Fruit fly (Drosophila melanogaster): ENCODE data around the gene CG14106.
A peak's percentile ranks its signal among the peaks of the same experiment; 100 is the strongest.

CG14106 gene

DNA sequence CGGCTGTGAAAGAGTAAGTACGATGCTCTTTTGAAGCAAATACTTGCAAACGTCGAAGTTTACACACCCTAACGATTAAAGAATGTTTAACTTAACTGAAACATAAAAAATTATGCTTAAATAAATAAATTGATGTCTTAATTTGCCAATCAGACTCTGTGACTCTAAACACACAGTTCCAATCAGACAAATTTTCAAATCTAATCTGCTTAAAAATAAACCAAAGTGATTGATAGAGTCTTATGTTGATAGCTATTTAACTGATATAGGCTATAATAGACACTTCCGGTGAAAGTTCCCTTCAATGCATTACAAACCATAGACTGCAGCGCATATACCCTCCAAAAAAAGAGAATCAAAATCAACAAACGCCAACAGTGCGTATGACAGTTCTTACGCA, 26.1 kb upstream of the CG14106 start (continued):
- TF ChIP-seq CG11560 (tag; IDR thresholded peaks at IDR 0.05) (no peak), CG9932 (GFP tag; IDR thresholded peaks at IDR 0.05) (no peak), fd102C (GFP tag; optimal IDR thresholded peaks at IDR 0.05) (no peak), chinmo (GFP tag; IDR thresholded peaks at IDR 0.05; ENCODE audit: partially characterized antibody) (no peak), twi (tag; optimal IDR thresholded peaks at IDR 0.05) (no peak), lov (optimal IDR thresholded peaks at IDR 0.05) (no peak), lov (GFP tag; IDR thresholded peaks at IDR 0.05) (no peak), CG8089 (GFP tag; optimal IDR thresholded peaks at IDR 0.05) (no peak), Hr51 (GFP tag; optimal IDR thresholded peaks at IDR 0.05) (peak in 1 of 2 experiments; percentile 33), CG2875 (GFP tag; optimal IDR thresholded peaks at IDR 0.05) (no peak), CG12299 (tag; optimal IDR thresholded peaks at IDR 0.05) (no peak), CG17328 (GFP tag; IDR thresholded peaks at IDR 0.05) (no peak), cad (GFP tag; optimal IDR thresholded peaks at IDR 0.05) (no peak), CG6813 (GFP tag; optimal IDR thresholded peaks at IDR 0.05) (no peak), CG1603 (tag; optimal IDR thresholded peaks at IDR 0.05) (no peak), seq (GFP tag; IDR thresholded peaks at IDR 0.05) (no peak), en (GFP tag; optimal IDR thresholded peaks at IDR 0.05) (no peak), B-H2 (GFP tag; optimal IDR thresholded peaks at IDR 0.05) (no peak), az2 (GFP tag; optimal IDR thresholded peaks at IDR 0.05) (no peak), CG31388 (GFP tag; optimal IDR thresholded peaks at IDR 0.05) (no peak), rib (GFP tag; IDR thresholded peaks at IDR 0.05) (no peak), MESR4 (GFP tag; optimal IDR thresholded peaks at IDR 0.05) (no peak), scrt (GFP tag; optimal IDR thresholded peaks at IDR 0.05) (no peak), CG12769 (tag; optimal IDR thresholded peaks at IDR 0.05) (no peak)

DNA sequence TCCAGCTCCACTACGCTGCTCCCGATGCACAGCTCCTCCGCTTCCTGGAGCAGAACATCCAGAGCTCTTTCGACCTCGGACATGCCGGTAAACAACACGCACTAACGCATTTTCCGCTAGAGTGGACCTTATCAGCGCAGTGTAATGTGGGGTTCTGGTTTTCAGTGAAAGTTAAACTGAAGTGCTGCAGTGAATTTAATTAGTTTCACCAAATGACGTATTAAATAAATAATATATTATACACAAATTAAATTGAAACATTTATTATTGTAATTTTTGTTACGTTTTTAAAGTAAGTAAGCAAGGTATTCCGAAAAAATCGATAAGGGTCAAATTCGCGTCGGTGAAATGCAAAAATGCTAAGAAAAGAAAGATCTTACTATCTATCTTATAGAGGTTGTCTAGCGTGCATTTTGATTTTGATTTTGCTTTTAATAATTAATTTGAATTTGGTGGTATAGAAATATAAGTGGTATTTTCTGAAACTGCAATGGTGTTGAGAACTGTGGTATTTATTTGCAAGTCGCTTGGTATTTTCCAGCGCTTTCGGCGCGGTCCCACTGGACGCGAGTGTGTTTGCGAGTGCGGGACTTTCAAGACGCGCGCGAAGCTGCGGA, 24.8 kb upstream of the CG14106 start, which contains the start of the genes JMJD7 and CG10738:
Gene JMJD7, minus strand, starts transcription at position 107 of the 617 bp plus-strand sequence.
Gene CG10738, plus strand, starts transcription at position 594 of the 617 bp plus-strand sequence.
- no peak for TF ChIP-seq Hr78 (GFP tag; optimal IDR thresholded peaks at IDR 0.05)
- TF ChIP-seq p53 (GFP tag; optimal IDR thresholded peaks at IDR 0.05) = no peak
- peak; percentile 78 for TF ChIP-seq Optix (GFP tag; IDR thresholded peaks at IDR 0.05)
- peak; percentile 60; the same call in 2 of the 3 replicates for TF ChIP-seq H15 (GFP tag; IDR thresholded peaks at IDR 0.05)
- peak; percentile 79 for TF ChIP-seq Sox100B (GFP tag; optimal IDR thresholded peaks at IDR 0.05)
- no peak for TF ChIP-seq nerfin-1 (tag; optimal IDR thresholded peaks at IDR 0.05)
- no peak for TF ChIP-seq mld (GFP tag; IDR thresholded peaks at IDR 0.05; ENCODE audit: partially characterized antibody)
- TF ChIP-seq CG1792 (GFP tag; optimal IDR thresholded peaks at IDR 0.05) = no peak
- no peak for TF ChIP-seq CG7745 (tag; optimal IDR thresholded peaks at IDR 0.05)
- TF ChIP-seq Aef1 (GFP tag; IDR thresholded peaks at IDR 0.05) = peak; percentile 63
- no peak for TF ChIP-seq pita (GFP tag; optimal IDR thresholded peaks at IDR 0.05)
- peak; percentile 80 for TF ChIP-seq Blimp-1 (GFP tag; optimal IDR thresholded peaks at IDR 0.05)
- peak; percentile 10 for TF ChIP-seq zen (tag; optimal IDR thresholded peaks at IDR 0.05)
- no peak for TF ChIP-seq CG9876 (GFP tag; optimal IDR thresholded peaks at IDR 0.05)
- no peak for TF ChIP-seq CG2875 (GFP tag; optimal IDR thresholded peaks at IDR 0.05)
- TF ChIP-seq ewg (GFP tag; optimal IDR thresholded peaks at IDR 0.05) = no peak
- no peak for TF ChIP-seq Atf3 (GFP tag; optimal IDR thresholded peaks at IDR 0.05)
- TF ChIP-seq Adf1 (GFP tag; IDR thresholded peaks at IDR 0.05) = peak; percentile 38; the same call in 1 of the 2 replicates
- TF ChIP-seq Antp (GFP tag; optimal IDR thresholded peaks at IDR 0.05) = no peak
- peak; percentile 33 for TF ChIP-seq CG34376 (GFP tag; optimal IDR thresholded peaks at IDR 0.05)
- TF ChIP-seq CG17359 (tag; optimal IDR thresholded peaks at IDR 0.05) = peak; percentile 56
- peak; percentile 62 for TF ChIP-seq tgo (GFP tag; IDR thresholded peaks at IDR 0.05)
- TF ChIP-seq CG4424 (GFP tag; optimal IDR thresholded peaks at IDR 0.05) = peak; percentile 48
- no peak for TF ChIP-seq CG11723 (GFP tag; optimal IDR thresholded peaks at IDR 0.05)
- peak; percentile 87 for TF ChIP-seq CG18599 (GFP tag; optimal IDR thresholded peaks at IDR 0.05)
- TF ChIP-seq CG18764 (GFP tag; optimal IDR thresholded peaks at IDR 0.05) = peak; percentile 73
- TF ChIP-seq CG14050 (GFP tag; IDR thresholded peaks at IDR 0.05) = peak; percentile 63; the same call in 2 of the 3 replicates
